Worm (Caenorhabditis elegans) whole organism, L1 larva: ENCODE measurements around the gene Y49F6B.14.
A peak's percentile ranks its signal among the peaks of the same experiment; 100 is the strongest.

Experiments
- elt-2 ChIP-seq: sonication (generic microtip); optimal IDR thresholded peaks from 2 replicates; lab custom pipeline; 2016; ENCODE audit warnings: missing genetic modification characterization, mild to moderate bottlenecking, inconsistent platforms, missing compliant biosample characterization, missing genetic modification reagents
- mep-1 ChIP-seq: fragments of 150-350 bp; optimal IDR thresholded peaks from 2 replicates; lab custom pipeline; 2014; ENCODE audit warnings: missing biosample characterization, missing genetic modification characterization
- pag-3 ChIP-seq: sonication (generic microtip); optimal IDR thresholded peaks from 2 replicates; lab custom pipeline; 2017; ENCODE audit warnings: missing genetic modification characterization, mild to moderate bottlenecking, missing compliant biosample characterization, antibody characterized with exemption, borderline replicate concordance; ENCODE audit not compliant: insufficient read depth
- rnt-1 ChIP-seq: sonication (generic microtip); optimal IDR thresholded peaks from 2 replicates; lab custom pipeline; 2016; ENCODE audit warnings: mild to moderate bottlenecking, missing genetic modification characterization, moderate library complexity, missing compliant biosample characterization
- snpc-4 ChIP-seq: fragments of 150-350 bp; optimal IDR thresholded peaks from 2 replicates; lab custom pipeline; 2014; ENCODE audit warnings: missing biosample characterization, missing genetic modification characterization
- snu-23 ChIP-seq: sonication (generic microtip); optimal IDR thresholded peaks from 2 replicates; lab custom pipeline; 2016; ENCODE audit warnings: missing genetic modification characterization, missing compliant biosample characterization
- sptf-1 ChIP-seq: fragments of 150-350 bp; optimal IDR thresholded peaks from 2 replicates; lab custom pipeline; 2014; ENCODE audit warnings: missing biosample characterization, missing genetic modification characterization
- ztf-4 ChIP-seq: fragments of 150-350 bp; optimal IDR thresholded peaks from 2 replicates; lab custom pipeline; 2014; ENCODE audit warnings: missing biosample characterization, missing genetic modification characterization

- TF ChIP-seq ztf-4 = no peak
- peak; percentile 79 for TF ChIP-seq rnt-1 (tag; lab: Kevin White, UChicago)
- TF ChIP-seq pag-3 (tag; lab: Kevin White, UChicago) = no peak
- peak; percentile 83 for TF ChIP-seq snu-23 (GFP tag; lab: Kevin White, UChicago)
- peak; percentile 23 for TF ChIP-seq elt-2 (tag; lab: Kevin White, UChicago)
- TF ChIP-seq mep-1 (tag; lab: Kevin White, UChicago) = peak; percentile 23
- no peak for TF ChIP-seq sptf-1 (tag; lab: Kevin White, UChicago)
- peak; percentile 27 for TF ChIP-seq snpc-4
Measured at ce11 chrII:3520988-3521850, 5.9 kb upstream of the Y49F6B.14 start, which contains the start of gene W09G10.9.
